Worm (Caenorhabditis elegans): ENCODE results near the gene F39G3.5.

DNA sequence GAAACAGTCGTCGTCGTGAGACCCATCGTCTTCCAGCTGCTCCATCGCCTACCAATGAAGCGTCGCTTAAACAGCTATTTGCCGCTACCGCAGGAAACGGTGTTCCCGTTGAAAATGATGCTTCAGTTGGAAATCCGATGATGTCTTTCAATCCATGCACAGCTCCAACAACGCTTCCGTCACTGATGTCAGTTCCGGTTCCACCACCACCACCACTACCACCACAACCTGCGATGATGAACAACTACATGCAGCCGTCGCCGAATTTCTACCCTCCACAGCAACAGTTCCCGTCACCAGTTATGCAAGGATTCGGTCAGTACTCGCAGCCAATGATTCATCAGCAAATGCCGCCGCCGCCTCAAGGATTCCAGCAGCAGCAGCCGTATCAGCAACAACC, 11.5 kb downstream of the F39G3.5 start:
- TF ChIP-seq sea-2 (GFP tag; IDR thresholded peaks at IDR 0.05) (no peak), ztf-25 (GFP tag; IDR thresholded peaks at IDR 0.05) (no peak), D2030.7 (GFP tag; IDR thresholded peaks at IDR 0.05) (no peak), pha-4 (tag; optimal IDR thresholded peaks at IDR 0.05) (no peak), snpc-4 (GFP tag; optimal IDR thresholded peaks at IDR 0.05) (no peak), snpc-4 (tag; optimal IDR thresholded peaks at IDR 0.05) (no peak), ceh-58 (GFP tag; IDR thresholded peaks at IDR 0.05) (no peak), athp-1 (tag; optimal IDR thresholded peaks at IDR 0.05) (no peak), efl-1 (GFP tag; optimal IDR thresholded peaks at IDR 0.05) (no peak), ccch-3 (GFP tag; optimal IDR thresholded peaks at IDR 0.05) (no peak), mel-28 (tag; optimal IDR thresholded peaks at IDR 0.05; ENCODE audit: borderline replicate concordance) (no peak), lsl-1 (GFP tag; optimal IDR thresholded peaks at IDR 0.05) (no peak)
